Worm (Caenorhabditis elegans) whole organism, mixed stage, embryonic: Measurements from ENCODE around the gene T25B9.6.

Experiments
- bed-3 ChIP-seq: fragments of 200-800 bp; sonication (Bioruptor generic); optimal IDR thresholded peaks from 3 replicates; lab custom pipeline; 2018; ENCODE audit warnings: mild to moderate bottlenecking, missing genetic modification characterization, moderate library complexity, missing compliant biosample characterization
- blmp-1 ChIP-seq: fragments of 150-350 bp; optimal IDR thresholded peaks from 2 replicates; lab custom pipeline; 2014; ENCODE audit warnings: missing biosample characterization, missing genetic modification characterization
- ceh-43 ChIP-seq: fragments of 200-800 bp; sonication (Bioruptor generic); optimal IDR thresholded peaks from 2 replicates; lab custom pipeline; 2018; ENCODE audit warnings: mild to moderate bottlenecking, missing genetic modification characterization, moderate library complexity, missing compliant biosample characterization
- ces-1 ChIP-seq: fragments of 150-350 bp; optimal IDR thresholded peaks from 2 replicates; lab custom pipeline; 2014; ENCODE audit warnings: missing biosample characterization, missing genetic modification reagents, missing genetic modification characterization
- cnd-1 ChIP-seq: fragments of 200-800 bp; sonication (Bioruptor generic); optimal IDR thresholded peaks from 2 replicates; lab custom pipeline; 2018; ENCODE audit warnings: mild to moderate bottlenecking, missing genetic modification characterization, missing compliant biosample characterization
- drap-1 ChIP-seq: fragments of 200-800 bp; sonication (Bioruptor generic); optimal IDR thresholded peaks from 3 replicates; lab custom pipeline; 2018; ENCODE audit warnings: mild to moderate bottlenecking, missing genetic modification characterization, missing compliant biosample characterization
- elt-1 ChIP-seq: sonication (generic microtip); optimal IDR thresholded peaks from 2 replicates; lab custom pipeline; 2017; ENCODE audit warnings: missing genetic modification characterization, mild to moderate bottlenecking, missing compliant biosample characterization, antibody characterized with exemption, moderate library complexity, borderline replicate concordance; ENCODE audit not compliant: insufficient read depth
- elt-3 ChIP-seq: fragments of 150-350 bp; optimal IDR thresholded peaks from 2 replicates; lab custom pipeline; 2014; ENCODE audit warnings: missing biosample characterization, missing genetic modification characterization
- flh-1 ChIP-seq: fragments of 200-800 bp; sonication (Bioruptor generic); optimal IDR thresholded peaks from 2 replicates; lab custom pipeline; 2018; ENCODE audit warnings: mild to moderate bottlenecking, missing genetic modification characterization, moderate library complexity, missing compliant biosample characterization
- ham-2 ChIP-seq: fragments of 200-800 bp; sonication (Bioruptor generic); optimal IDR thresholded peaks from 2 replicates; lab custom pipeline; 2018; ENCODE audit warnings: mild to moderate bottlenecking, missing genetic modification characterization, missing compliant biosample characterization
- hlh-1 ChIP-seq: fragments of 150-350 bp; optimal IDR thresholded peaks from 2 replicates; lab custom pipeline; 2014; ENCODE audit warnings: missing biosample characterization, missing genetic modification reagents, missing genetic modification characterization
- lin-13 ChIP-seq: fragments of 150-350 bp; optimal IDR thresholded peaks from 2 replicates; lab custom pipeline; 2014; ENCODE audit warnings: missing biosample characterization, missing genetic modification characterization
- lin-32 ChIP-seq: fragments of 200-800 bp; sonication (Bioruptor generic); optimal IDR thresholded peaks from 2 replicates; lab custom pipeline; 2018; ENCODE audit warnings: mild to moderate bottlenecking, missing genetic modification characterization, missing compliant biosample characterization
- lsy-2 ChIP-seq: fragments of 150-350 bp; optimal IDR thresholded peaks from 2 replicates; lab custom pipeline; 2014; ENCODE audit warnings: missing biosample characterization, missing genetic modification characterization
- mab-5 ChIP-seq: fragments of 150-350 bp; optimal IDR thresholded peaks from 2 replicates; lab custom pipeline; 2014; ENCODE audit warnings: missing biosample characterization, missing genetic modification characterization
- mep-1 ChIP-seq: fragments of 150-350 bp; optimal IDR thresholded peaks from 2 replicates; lab custom pipeline; 2017; ENCODE audit warnings: missing biosample characterization, missing genetic modification reagents, missing genetic modification characterization, inconsistent platforms
- nhr-12 ChIP-seq: fragments of 150-350 bp; optimal IDR thresholded peaks from 2 replicates; lab custom pipeline; 2014; ENCODE audit warnings: missing biosample characterization, missing genetic modification characterization
- nhr-2 ChIP-seq: fragments of 150-350 bp; optimal IDR thresholded peaks from 2 replicates; lab custom pipeline; 2014; ENCODE audit warnings: missing biosample characterization, missing genetic modification characterization
- nhr-237 ChIP-seq: fragments of 150-350 bp; optimal IDR thresholded peaks from 2 replicates; lab custom pipeline; 2014; ENCODE audit warnings: missing biosample characterization, missing genetic modification characterization
- nhr-28 ChIP-seq: fragments of 150-350 bp; optimal IDR thresholded peaks from 2 replicates; lab custom pipeline; 2014; ENCODE audit warnings: missing biosample characterization, missing genetic modification characterization
- nhr-76 ChIP-seq: sonication (generic microtip); optimal IDR thresholded peaks from 2 replicates; lab custom pipeline; 2017; ENCODE audit warnings: missing biosample characterization, missing genetic modification characterization
- pha-4 ChIP-seq: fragments of 150-350 bp; optimal IDR thresholded peaks from 2 replicates; lab custom pipeline; 2018; ENCODE audit warnings: missing biosample characterization, missing genetic modification reagents, missing genetic modification characterization
- sem-2 ChIP-seq: fragments of 200-800 bp; sonication (Bioruptor generic); optimal IDR thresholded peaks from 2 replicates; lab custom pipeline; 2018; ENCODE audit warnings: mild to moderate bottlenecking, missing genetic modification characterization, missing compliant biosample characterization
- snpc-4 ChIP-seq: fragments of 150-350 bp; optimal IDR thresholded peaks from 2 replicates; lab custom pipeline; 2014; ENCODE audit warnings: missing biosample characterization, missing genetic modification characterization
- sptf-1 ChIP-seq: sonication (generic microtip); optimal IDR thresholded peaks from 2 replicates; lab custom pipeline; 2017; ENCODE audit warnings: mild to moderate bottlenecking, missing genetic modification characterization, moderate library complexity, missing compliant biosample characterization
- tbx-8 ChIP-seq: fragments of 200-800 bp; sonication (Bioruptor generic); optimal IDR thresholded peaks from 2 replicates; lab custom pipeline; 2018; ENCODE audit warnings: mild to moderate bottlenecking, missing genetic modification characterization, moderate library complexity, missing compliant biosample characterization
- unc-120 ChIP-seq: sonication (generic microtip); optimal IDR thresholded peaks from 2 replicates; lab custom pipeline; 2017; ENCODE audit warnings: missing genetic modification characterization, missing compliant biosample characterization; ENCODE audit not compliant: poor library complexity, severe bottlenecking
- unc-39 ChIP-seq: fragments of 150-350 bp; optimal IDR thresholded peaks from 2 replicates; lab custom pipeline; 2014; ENCODE audit warnings: missing biosample characterization, missing genetic modification characterization
- unc-62 ChIP-seq: fragments of 150-350 bp; optimal IDR thresholded peaks from 2 replicates; lab custom pipeline; 2014; ENCODE audit warnings: missing biosample characterization, missing genetic modification reagents, missing genetic modification characterization
- zip-8 ChIP-seq: fragments of 150-350 bp; optimal IDR thresholded peaks from 2 replicates; lab custom pipeline; 2014; ENCODE audit warnings: missing biosample characterization, missing genetic modification characterization

T25B9.6 gene

ce11 chrIV:10779328-10779727 lies 21.4 kb downstream of the T25B9.6 start:
- TF ChIP-seq bed-3 (GFP tag; lab: Kevin White, UChicago), result no peak
- TF ChIP-seq lin-32, result no peak
- TF ChIP-seq mep-1 (tag; lab: Kevin White, UChicago), result no peak
- no peak for TF ChIP-seq sptf-1
- TF ChIP-seq flh-1 (GFP tag; lab: Kevin White, UChicago), result no peak
- TF ChIP-seq nhr-12 (tag; lab: Kevin White, UChicago), result no peak
- TF ChIP-seq unc-39 (tag; lab: Kevin White, UChicago), result no peak
- TF ChIP-seq lin-13 (tag; lab: Kevin White, UChicago), result no peak

- no peak for TF ChIP-seq unc-39 (tag; lab: Kevin White, UChicago)
- TF ChIP-seq cnd-1 (tag; lab: Kevin White, UChicago), result no peak
- no peak for TF ChIP-seq ceh-43 (GFP tag; lab: Kevin White, UChicago)
- no peak for TF ChIP-seq nhr-2
- no peak for TF ChIP-seq sem-2 (GFP tag; lab: Kevin White, UChicago)
- TF ChIP-seq nhr-28 (tag; lab: Kevin White, UChicago), result no peak
- no peak for TF ChIP-seq unc-62 (GFP tag; lab: Kevin White, UChicago)
- no peak for TF ChIP-seq snpc-4 (tag; lab: Kevin White, UChicago)
- no peak for TF ChIP-seq elt-3 (tag; lab: Kevin White, UChicago)
- TF ChIP-seq lin-13 (tag; lab: Kevin White, UChicago), result no peak
- no peak for TF ChIP-seq lin-32
- no peak for TF ChIP-seq elt-1 (tag; lab: Kevin White, UChicago)
- TF ChIP-seq, all 35 proteins: peak for 0
These were observed 22.6 kb downstream of the T25B9.6 start, which contains the start of gene swt-3 for ce11 chrIV:10780583-10780982. Gene swt-3 (minus strand): TSS chrIV:10780683.

ce11 chrIV:10781346-10781745 lies 23.4 kb downstream of the T25B9.6 start:
- no peak for TF ChIP-seq pha-4 (tag; lab: Kevin White, UChicago)
- TF ChIP-seq hlh-1 (tag; lab: Kevin White, UChicago), result no peak
- no peak for TF ChIP-seq nhr-76 (tag; lab: Kevin White, UChicago)
- no peak for TF ChIP-seq nhr-28 (tag; lab: Kevin White, UChicago)
- TF ChIP-seq zip-8 (tag; lab: Kevin White, UChicago), result no peak
- TF ChIP-seq ham-2 (GFP tag; lab: Kevin White, UChicago), result no peak
- TF ChIP-seq cnd-1 (tag; lab: Kevin White, UChicago), result no peak

- no peak for TF ChIP-seq snpc-4 (tag; lab: Kevin White, UChicago)
- TF ChIP-seq, all 35 proteins: peak for 0
These were observed 24.1 kb downstream of the T25B9.6 start for ce11 chrIV:10782014-10782413.

- no peak for TF ChIP-seq unc-120 (tag; lab: Kevin White, UChicago)
- TF ChIP-seq, all 35 proteins: peak for 0
These were observed 26.1 kb downstream of the T25B9.6 start for ce11 chrIV:10784085-10784484.

- TF ChIP-seq ham-2 (GFP tag; lab: Kevin White, UChicago), result no peak
- no peak for TF ChIP-seq tbx-8 (GFP tag; lab: Kevin White, UChicago)
- TF ChIP-seq snpc-4 (tag; lab: Kevin White, UChicago), result no peak
- no peak for TF ChIP-seq nhr-237 (tag; lab: Kevin White, UChicago)
- no peak for TF ChIP-seq unc-39 (tag; lab: Kevin White, UChicago)
- no peak for TF ChIP-seq sptf-1
- no peak for TF ChIP-seq bed-3 (GFP tag; lab: Kevin White, UChicago)
- no peak for TF ChIP-seq lin-13 (tag; lab: Kevin White, UChicago)
- no peak for TF ChIP-seq flh-1 (GFP tag; lab: Kevin White, UChicago)
- no peak for TF ChIP-seq sem-2 (GFP tag; lab: Kevin White, UChicago)
- no peak for TF ChIP-seq ces-1
- TF ChIP-seq lsy-2 (tag; lab: Kevin White, UChicago), result no peak
- TF ChIP-seq mab-5 (tag; lab: Kevin White, UChicago), result no peak
- TF ChIP-seq drap-1 (GFP tag; lab: Kevin White, UChicago), result no peak
- no peak for TF ChIP-seq nhr-2
- no peak for TF ChIP-seq blmp-1
- no peak for TF ChIP-seq elt-1 (tag; lab: Kevin White, UChicago)
These were observed 28.8 kb downstream of the T25B9.6 start, which contains the start of gene srd-7 for ce11 chrIV:10786731-10787130. Gene srd-7 (minus strand): TSS chrIV:10786831.
